Fruit fly (Drosophila melanogaster) whole organism, embryonic: ENCODE measurements around the gene CG34313.

ENCODE experiments used
- Bgb ChIP-seq: fragments of 200-800 bp; sonication (Bioruptor generic); IDR thresholded peaks from 2 replicates; pipeline ENCODE4 v1.3.6; 2022; ENCODE audit warnings: missing biosample characterization, missing genetic modification characterization; ENCODE audit not compliant: partially characterized antibody
- Camta ChIP-seq: fragments of 200-800 bp; sonication (Bioruptor generic); optimal IDR thresholded peaks from 2 replicates; lab custom pipeline; 2016; ENCODE audit warnings: missing biosample characterization, missing genetic modification characterization
- p53 ChIP-seq: fragments of 200-800 bp; sonication (Bioruptor generic); optimal IDR thresholded peaks from 2 replicates; lab custom pipeline; 2016; ENCODE audit warnings: missing biosample characterization, missing genetic modification characterization
- slbo ChIP-seq: fragments of 200-800 bp; sonication (Bioruptor generic); IDR thresholded peaks from 2 replicates; pipeline ENCODE4 v1.3.6; 2022; ENCODE audit warnings: missing biosample characterization, missing genetic modification characterization

DNA sequence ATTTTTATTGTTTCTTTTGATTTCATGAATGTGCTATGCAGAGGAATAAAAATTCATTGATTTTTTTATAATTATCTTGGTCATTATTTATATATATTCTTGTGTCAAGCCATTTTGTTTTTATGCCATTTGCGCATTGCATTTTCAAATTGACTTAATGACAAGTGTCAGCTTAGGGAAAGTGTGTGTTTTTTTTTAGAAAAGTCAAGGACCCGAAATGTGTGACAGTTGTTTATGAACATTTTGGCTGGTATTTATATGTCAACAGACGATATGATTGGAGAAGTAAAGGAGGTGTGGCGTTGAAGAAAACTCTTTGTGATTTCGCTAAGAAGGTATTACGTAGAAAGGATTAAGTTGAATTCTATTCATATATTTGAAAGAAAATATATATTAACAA lies 41.6 kb upstream of the CG34313 start, which contains the start of the genes SclA and SclB:
- no peak for TF ChIP-seq Bgb (GFP tag; lab: Robert Waterston, UW)
- TF ChIP-seq Camta (GFP tag; lab: Kevin White, UChicago) = no peak
- no peak for TF ChIP-seq p53 (GFP tag; lab: Kevin White, UChicago)
- no peak for TF ChIP-seq slbo
